Worm (Caenorhabditis elegans) whole organism, L1 larva: ENCODE measurements around the gene tba-4.

Experiments used
- C04F5.9 ChIP-seq: sonication (generic microtip); optimal IDR thresholded peaks from 2 replicates; lab custom pipeline; 2016; ENCODE audit warnings: missing genetic modification characterization, missing compliant biosample characterization
- C34B4.2 ChIP-seq: sonication (generic microtip); optimal IDR thresholded peaks from 2 replicates; lab custom pipeline; 2017; ENCODE audit warnings: mild to moderate bottlenecking, missing genetic modification characterization, missing compliant biosample characterization
- F16B12.6 ChIP-seq: fragments of 150-350 bp; optimal IDR thresholded peaks from 2 replicates; lab custom pipeline; 2014; ENCODE audit warnings: missing biosample characterization, missing genetic modification characterization
- aly-2 ChIP-seq: fragments of 150-350 bp; optimal IDR thresholded peaks from 2 replicates; lab custom pipeline; 2014; ENCODE audit warnings: missing biosample characterization, missing genetic modification characterization
- blmp-1 ChIP-seq: fragments of 150-350 bp; optimal IDR thresholded peaks from 2 replicates; lab custom pipeline; 2014; ENCODE audit warnings: missing biosample characterization, missing genetic modification characterization
- ceh-63 ChIP-seq: fragments of 200-800 bp; sonication (Bioruptor generic); optimal IDR thresholded peaks from 2 replicates; lab custom pipeline; 2018; ENCODE audit warnings: mild to moderate bottlenecking, missing genetic modification characterization, missing compliant biosample characterization
- ces-1 ChIP-seq: fragments of 150-350 bp; optimal IDR thresholded peaks from 2 replicates; lab custom pipeline; 2014; ENCODE audit warnings: missing biosample characterization, missing genetic modification reagents, missing genetic modification characterization
- dsc-1 ChIP-seq: sonication (generic microtip); optimal IDR thresholded peaks from 2 replicates; lab custom pipeline; 2016; ENCODE audit warnings: mild to moderate bottlenecking, missing genetic modification characterization, missing compliant biosample characterization
- efl-1 ChIP-seq, 4 experiments: fragments of 150-350 bp; optimal IDR thresholded peaks in 3 of 4; peaks in 1 of 4; 1 replicate in 1 of 4; 2 replicates in 3 of 4; lab custom pipeline; 2014; ENCODE audit warnings: missing biosample characterization in 2 of 4, missing genetic modification characterization in 2 of 4, missing genetic modification reagents in 2 of 4
- egl-27 ChIP-seq, 2 experiments: fragments of 150-350 bp in 1 of 2; sonication (generic microtip); optimal IDR thresholded peaks; 3 replicates each; lab custom pipeline; 2017 to 2018; ENCODE audit warnings: missing biosample characterization in 2 of 2, missing genetic modification characterization in 2 of 2, missing genetic modification reagents in 2 of 2
- elt-2 ChIP-seq: sonication (generic microtip); optimal IDR thresholded peaks from 2 replicates; lab custom pipeline; 2016; ENCODE audit warnings: missing genetic modification characterization, mild to moderate bottlenecking, inconsistent platforms, missing compliant biosample characterization, missing genetic modification reagents
- ets-5 ChIP-seq: fragments of 200-800 bp; sonication (Bioruptor generic); IDR thresholded peaks from 2 replicates; pipeline ENCODE4 v1.3.6; 2022; ENCODE audit warnings: missing genetic modification characterization, missing compliant biosample characterization
- fkh-10 ChIP-seq: sonication (generic microtip); optimal IDR thresholded peaks from 2 replicates; lab custom pipeline; 2017; ENCODE audit warnings: missing biosample characterization, missing genetic modification reagents, missing genetic modification characterization
- fkh-8 ChIP-seq: sonication (generic microtip); optimal IDR thresholded peaks from 2 replicates; lab custom pipeline; 2016; ENCODE audit warnings: mild to moderate bottlenecking, missing genetic modification characterization, missing compliant biosample characterization
- fos-1 ChIP-seq: fragments of 150-350 bp; optimal IDR thresholded peaks from 2 replicates; lab custom pipeline; 2014; ENCODE audit warnings: missing biosample characterization, missing genetic modification characterization
- irx-1 ChIP-seq: sonication (generic microtip); optimal IDR thresholded peaks from 2 replicates; lab custom pipeline; 2016; ENCODE audit warnings: missing genetic modification characterization, missing compliant biosample characterization
- lin-14 ChIP-seq: fragments of 200-800 bp; sonication (Bioruptor generic); optimal IDR thresholded peaks from 2 replicates; lab custom pipeline; 2018; ENCODE audit warnings: mild to moderate bottlenecking, missing genetic modification characterization, moderate library complexity, missing compliant biosample characterization
- lin-39 ChIP-seq: fragments of 150-350 bp; optimal IDR thresholded peaks from 2 replicates; lab custom pipeline; 2014; ENCODE audit warnings: missing biosample characterization, missing genetic modification reagents, missing genetic modification characterization
- mef-2 ChIP-seq: fragments of 150-350 bp; optimal IDR thresholded peaks from 2 replicates; lab custom pipeline; 2014; ENCODE audit warnings: missing biosample characterization, missing genetic modification characterization
- nhr-28 ChIP-seq: fragments of 150-350 bp; optimal IDR thresholded peaks from 2 replicates; lab custom pipeline; 2014; ENCODE audit warnings: missing biosample characterization, missing genetic modification characterization
- nhr-47 ChIP-seq: sonication (generic microtip); optimal IDR thresholded peaks from 2 replicates; lab custom pipeline; 2016; ENCODE audit warnings: mild to moderate bottlenecking, missing genetic modification characterization, moderate library complexity, missing compliant biosample characterization
- nhr-76 ChIP-seq: sonication (generic microtip); optimal IDR thresholded peaks from 2 replicates; lab custom pipeline; 2017; ENCODE audit warnings: missing biosample characterization, missing genetic modification characterization
- nhr-84 ChIP-seq: sonication (generic microtip); optimal IDR thresholded peaks from 2 replicates; lab custom pipeline; 2017; ENCODE audit warnings: missing biosample characterization, missing genetic modification characterization
- nhr-90 ChIP-seq: sonication (generic microtip); optimal IDR thresholded peaks from 2 replicates; lab custom pipeline; 2016; ENCODE audit warnings: mild to moderate bottlenecking, missing genetic modification characterization, missing compliant biosample characterization; ENCODE audit not compliant: poor library complexity
- pax-3 ChIP-seq: fragments of 200-800 bp; sonication (Bioruptor generic); optimal IDR thresholded peaks from 2 replicates; lab custom pipeline; 2018; ENCODE audit warnings: mild to moderate bottlenecking, missing genetic modification characterization, moderate library complexity, missing compliant biosample characterization
- rnt-1 ChIP-seq: sonication (generic microtip); optimal IDR thresholded peaks from 2 replicates; lab custom pipeline; 2016; ENCODE audit warnings: mild to moderate bottlenecking, missing genetic modification characterization, moderate library complexity, missing compliant biosample characterization
- sup-37 ChIP-seq: fragments of 200-800 bp; sonication (Bioruptor generic); optimal IDR thresholded peaks from 2 replicates; lab custom pipeline; 2018; ENCODE audit warnings: mild to moderate bottlenecking, missing genetic modification characterization, missing compliant biosample characterization
- tbx-2 ChIP-seq: sonication (generic microtip); optimal IDR thresholded peaks from 2 replicates; lab custom pipeline; 2016; ENCODE audit warnings: missing genetic modification characterization, missing compliant biosample characterization
- tlp-1 ChIP-seq: fragments of 150-350 bp; optimal IDR thresholded peaks from 2 replicates; lab custom pipeline; 2014; ENCODE audit warnings: missing biosample characterization, missing genetic modification characterization
- unc-30 ChIP-seq: sonication (generic microtip); optimal IDR thresholded peaks from 2 replicates; lab custom pipeline; 2017; ENCODE audit warnings: missing biosample characterization, missing genetic modification characterization
- unc-62 ChIP-seq: fragments of 150-350 bp; optimal IDR thresholded peaks from 2 replicates; lab custom pipeline; 2014; ENCODE audit warnings: missing biosample characterization, missing genetic modification reagents, missing genetic modification characterization
- vab-15 ChIP-seq: sonication (generic microtip); optimal IDR thresholded peaks from 2 replicates; lab custom pipeline; 2017; ENCODE audit warnings: missing genotype, mild to moderate bottlenecking, missing genetic modification characterization, missing compliant biosample characterization
- ztf-11 ChIP-seq, 2 experiments: sonication (generic microtip); optimal IDR thresholded peaks; 2 replicates each; lab custom pipeline; 2016 to 2017; ENCODE audit warnings: missing genetic modification characterization in 2 of 2, missing biosample characterization in 1 of 2, missing compliant biosample characterization in 1 of 2
- ztf-4 ChIP-seq: fragments of 150-350 bp; optimal IDR thresholded peaks from 2 replicates; lab custom pipeline; 2014; ENCODE audit warnings: missing biosample characterization, missing genetic modification characterization

Gene tba-4

DNA sequence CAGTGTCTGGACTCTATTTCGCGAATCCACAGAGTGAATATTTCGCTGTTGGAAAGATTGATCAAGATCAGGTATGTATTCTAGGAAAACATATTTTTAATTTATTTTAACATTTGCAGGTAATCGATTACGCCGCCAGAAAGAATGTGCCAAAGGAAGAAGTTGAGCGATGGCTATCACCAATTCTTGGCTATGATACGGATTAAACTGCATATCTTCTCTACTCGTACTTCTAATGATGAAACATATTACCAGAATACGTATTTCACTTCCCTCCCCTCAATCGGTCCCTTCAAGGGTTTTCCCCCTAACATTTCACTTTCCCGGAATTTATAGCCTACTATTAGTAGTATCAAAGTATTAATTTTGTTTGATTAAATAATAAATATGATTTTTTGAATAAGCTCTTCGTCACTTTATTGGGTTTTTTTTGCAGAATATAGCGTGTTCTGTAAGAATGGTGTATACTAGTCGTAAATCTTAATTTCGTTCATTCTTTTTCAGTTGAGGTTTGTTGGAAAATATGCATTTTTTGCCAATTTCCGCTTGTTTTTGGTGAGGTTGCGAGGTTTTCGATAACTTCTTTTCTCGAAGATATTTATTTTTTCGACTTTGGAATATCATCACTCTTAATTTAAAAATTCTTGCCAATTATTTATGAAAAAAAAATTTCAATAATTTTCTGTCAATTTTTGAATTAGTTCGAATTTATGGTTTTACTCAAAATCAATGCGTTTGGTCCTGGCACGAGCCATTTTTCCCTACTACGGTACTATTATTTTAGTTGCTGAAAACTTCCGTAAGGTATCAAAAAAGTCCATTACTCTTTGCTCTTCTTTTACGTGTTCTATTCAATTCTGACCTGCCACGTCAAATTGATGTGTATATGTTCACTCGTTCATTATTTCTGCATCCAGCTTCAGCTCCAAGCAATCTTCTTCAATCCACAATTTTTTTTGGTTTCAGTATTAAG, 12.5 kb downstream of the tba-4 start:
- TF ChIP-seq tlp-1 (no peak), ceh-63 (GFP tag; lab: Kevin White, UChicago) (no peak), nhr-90 (tag; lab: Kevin White, UChicago) (no peak), nhr-28 (tag; lab: Kevin White, UChicago) (no peak), unc-62 (no peak), dsc-1 (no peak), nhr-76 (no peak), ces-1 (GFP tag; lab: Kevin White, UChicago) (no peak), nhr-47 (tag; lab: Kevin White, UChicago) (no peak), rnt-1 (tag; lab: Kevin White, UChicago) (no peak), C04F5.9 (tag; lab: Kevin White, UChicago) (no peak), C34B4.2 (tag; lab: Kevin White, UChicago) (no peak), fkh-8 (tag; lab: Kevin White, UChicago) (no peak), blmp-1 (no peak), egl-27 (tag; optimal IDR thresholded peaks at IDR 0.05; lab: Kevin White, UChicago) (no peak), ztf-4 (tag; lab: Kevin White, UChicago) (no peak), F16B12.6 (tag; lab: Kevin White, UChicago) (no peak), fkh-10 (GFP tag; lab: Kevin White, UChicago) (no peak), fos-1 (tag; lab: Kevin White, UChicago) (no peak)

DNA sequence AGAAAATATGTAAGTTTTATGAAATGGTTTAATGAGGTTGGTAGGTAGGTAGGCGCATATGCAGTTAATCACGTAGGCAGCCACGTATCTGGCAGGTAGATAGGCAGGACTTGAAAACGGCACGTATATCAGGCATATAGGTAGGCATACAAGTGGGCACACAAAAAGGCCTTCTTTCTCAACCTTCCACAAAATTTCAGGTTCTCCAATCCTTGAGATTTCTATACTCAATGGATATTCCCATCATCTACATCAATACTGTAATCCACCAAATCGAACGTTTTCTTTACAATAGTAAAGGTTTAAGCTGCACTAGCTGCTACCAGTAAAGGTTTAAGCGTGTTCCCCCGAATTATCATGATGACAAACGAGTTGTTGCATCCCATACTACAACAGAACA, 13.8 kb downstream of the tba-4 start:
- TF ChIP-seq unc-62 (no peak), nhr-47 (tag; lab: Kevin White, UChicago) (no peak), mef-2 (tag; lab: Kevin White, UChicago) (no peak), fkh-10 (GFP tag; lab: Kevin White, UChicago) (no peak), sup-37 (GFP tag; lab: Kevin White, UChicago) (no peak), nhr-84 (tag; lab: Kevin White, UChicago) (no peak), ztf-11 (tag; optimal IDR thresholded peaks at IDR 0.05; lab: Kevin White, UChicago) (no peak), C04F5.9 (tag; lab: Kevin White, UChicago) (no peak), pax-3 (tag; lab: Kevin White, UChicago) (no peak), ets-5 (GFP tag; lab: Robert Waterston, UW) (no peak), lin-14 (GFP tag; lab: Kevin White, UChicago) (no peak), nhr-28 (tag; lab: Kevin White, UChicago) (no peak), ces-1 (GFP tag; lab: Kevin White, UChicago) (no peak), tbx-2 (tag; lab: Kevin White, UChicago) (no peak), elt-2 (tag; lab: Kevin White, UChicago) (no peak), unc-30 (tag; lab: Kevin White, UChicago) (no peak)

DNA sequence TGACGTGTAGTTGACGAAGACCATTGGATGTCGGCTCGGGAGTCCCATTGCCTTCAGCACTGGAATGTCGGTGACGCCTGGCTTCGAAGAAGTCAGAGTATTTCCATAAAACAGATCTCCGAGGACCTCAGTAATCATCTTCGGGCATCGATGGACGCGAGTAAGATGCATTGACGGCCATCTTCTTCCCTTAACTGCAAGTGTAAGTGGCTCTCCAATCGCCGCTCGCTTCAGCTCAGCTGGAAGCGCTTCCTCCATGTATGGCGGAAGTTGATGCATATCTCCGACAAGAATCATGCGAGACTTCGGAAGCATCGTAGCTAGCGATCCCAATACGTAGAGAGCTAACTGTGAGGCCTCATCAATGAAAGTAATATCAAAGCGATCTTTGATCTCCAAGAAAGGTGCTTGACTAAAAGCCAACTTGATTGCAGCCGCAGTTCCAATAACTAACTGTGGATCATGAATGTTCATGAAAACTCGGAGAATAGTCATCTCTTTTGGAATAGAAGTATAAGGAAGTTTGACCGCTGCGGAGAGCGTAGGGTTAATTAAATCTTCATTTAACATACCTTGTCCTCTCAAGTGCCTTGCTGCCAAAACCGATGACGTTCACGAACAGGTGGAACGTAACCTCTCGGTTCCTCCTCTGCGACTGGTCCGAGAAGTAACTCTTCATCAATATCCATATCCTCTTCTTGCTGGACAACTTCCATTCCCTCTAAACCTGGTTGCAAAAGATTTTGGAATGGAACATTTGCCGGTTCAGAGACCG, 15.6 kb downstream of the tba-4 start:
- no peak for TF ChIP-seq efl-1 (optimal IDR thresholded peaks at IDR 0.05; lab: Kevin White, UChicago)
- TF ChIP-seq efl-1 (GFP tag; optimal IDR thresholded peaks at IDR 0.05 in 1 of 2; lab: Kevin White, UChicago) = peak in 1 of 2 experiments; percentile 9
- TF ChIP-seq dsc-1 = no peak
- no peak for TF ChIP-seq lin-39 (tag; lab: Kevin White, UChicago)
- no peak for TF ChIP-seq aly-2 (tag; lab: Kevin White, UChicago)
- TF ChIP-seq irx-1 (tag; lab: Kevin White, UChicago) = no peak
- TF ChIP-seq vab-15 (tag; lab: Kevin White, UChicago) = no peak
